Fruit fly (Drosophila melanogaster): ENCODE data around the gene Ufd1.

dm6 chr3L:11102930-11103329, 20.1 kb downstream of the Ufd1 start, which contains the start of gene Elo68alpha:
- no peak for TF ChIP-seq fd85E (GFP tag; optimal IDR thresholded peaks at IDR 0.05)
- no peak for TF ChIP-seq CG3032 (tag; optimal IDR thresholded peaks at IDR 0.05)
- TF ChIP-seq Gug (GFP tag; IDR thresholded peaks at IDR 0.05), result no peak
- no peak for TF ChIP-seq Lpt (GFP tag; optimal IDR thresholded peaks at IDR 0.05)
- no peak for TF ChIP-seq CG10669 (GFP tag; optimal IDR thresholded peaks at IDR 0.05)
- TF ChIP-seq Sox102F (GFP tag; optimal IDR thresholded peaks at IDR 0.05), result no peak
- no peak for TF ChIP-seq svp (GFP tag)
- no peak for TF ChIP-seq CG11902 (GFP tag; optimal IDR thresholded peaks at IDR 0.05)
- no peak for TF ChIP-seq CG1621 (tag; optimal IDR thresholded peaks at IDR 0.05)
- no peak for TF ChIP-seq CG16779 (tag; optimal IDR thresholded peaks at IDR 0.05)
- no peak for TF ChIP-seq CG32006 (GFP tag; optimal IDR thresholded peaks at IDR 0.05)
- no peak for TF ChIP-seq eg (GFP tag; IDR thresholded peaks at IDR 0.05)
- no peak for TF ChIP-seq CG3919 (GFP tag; optimal IDR thresholded peaks at IDR 0.05)
- no peak for TF ChIP-seq Hr38 (GFP tag; optimal IDR thresholded peaks at IDR 0.05)

Measured in whole organism, prepupa.